Fruit fly (Drosophila melanogaster) whole organism, prepupa: ENCODE results near the gene Afti.
A peak's percentile ranks its signal among the peaks of the same experiment; 100 is the strongest.

Source experiments
- CG34406 ChIP-seq: fragments of 200-800 bp; sonication (Bioruptor generic); optimal IDR thresholded peaks from 3 replicates; lab custom pipeline; 2016; ENCODE audit warnings: missing biosample characterization, missing genetic modification characterization
- CG3919 ChIP-seq: fragments of 200-800 bp; sonication (Bioruptor generic); optimal IDR thresholded peaks from 3 replicates; lab custom pipeline; 2016; ENCODE audit warnings: missing biosample characterization, missing genetic modification characterization
- CG6792 ChIP-seq: fragments of 200-800 bp; sonication (Bioruptor generic); optimal IDR thresholded peaks from 3 replicates; lab custom pipeline; 2016; ENCODE audit warnings: missing biosample characterization, missing genetic modification characterization
- CG6854 ChIP-seq: fragments of 200-800 bp; sonication (Bioruptor generic); optimal IDR thresholded peaks from 2 replicates; lab custom pipeline; 2017; ENCODE audit warnings: missing biosample characterization, mild to moderate bottlenecking, missing genetic modification characterization
- CG8119 ChIP-seq: fragments of 200-800 bp; sonication (Bioruptor generic); IDR thresholded peaks from 3 replicates; pipeline ENCODE4 v1.3.6; 2022; ENCODE audit warnings: missing biosample characterization, missing genetic modification characterization
- Lpt ChIP-seq: fragments of 200-800 bp; sonication (Bioruptor generic); optimal IDR thresholded peaks from 3 replicates; lab custom pipeline; 2016; ENCODE audit warnings: missing biosample characterization, missing genetic modification characterization
- esn ChIP-seq: fragments of 200-800 bp; sonication (Bioruptor generic); optimal IDR thresholded peaks from 2 replicates; lab custom pipeline; 2016; ENCODE audit warnings: missing biosample characterization, mild to moderate bottlenecking, missing genetic modification characterization, moderate library complexity
- fd85E ChIP-seq: fragments of 200-800 bp; sonication (Bioruptor generic); optimal IDR thresholded peaks from 3 replicates; lab custom pipeline; 2016; ENCODE audit warnings: missing biosample characterization, missing genetic modification characterization
- spab ChIP-seq: fragments of 200-800 bp; sonication (Bioruptor generic); optimal IDR thresholded peaks from 2 replicates; lab custom pipeline; 2017; ENCODE audit warnings: missing biosample characterization, mild to moderate bottlenecking, missing genetic modification characterization, missing genetic modification reagents
- ss ChIP-seq, 2 experiments: fragments of 200-800 bp; sonication (Bioruptor generic); optimal IDR thresholded peaks; 2 replicates in 1 of 2; 3 replicates in 1 of 2; lab custom pipeline; 2017 to 2018; ENCODE audit warnings: mild to moderate bottlenecking in 2 of 2, missing biosample characterization in 2 of 2, missing genetic modification characterization in 2 of 2, moderate library complexity in 1 of 2
- topi ChIP-seq: fragments of 200-800 bp; sonication (Bioruptor generic); optimal IDR thresholded peaks from 3 replicates; lab custom pipeline; 2016; ENCODE audit warnings: missing biosample characterization, missing genetic modification characterization
- vri ChIP-seq: fragments of 200-800 bp; sonication (Bioruptor generic); optimal IDR thresholded peaks from 3 replicates; lab custom pipeline; 2016; ENCODE audit warnings: missing biosample characterization, mild to moderate bottlenecking, missing genetic modification characterization

dm6 chr3R:14371133-14371676 lies 44.7 kb upstream of the Afti start:
- no peak for TF ChIP-seq spab (GFP tag; lab: Kevin White, UChicago)
- TF ChIP-seq topi (GFP tag; lab: Kevin White, UChicago), result no peak
- TF ChIP-seq vri (GFP tag; lab: Kevin White, UChicago), result peak; percentile 72
- TF ChIP-seq Lpt (GFP tag; lab: Kevin White, UChicago), result no peak
- no peak for TF ChIP-seq ss (GFP tag; optimal IDR thresholded peaks at IDR 0.05; lab: Kevin White, UChicago)
- no peak for TF ChIP-seq CG34406 (GFP tag; lab: Kevin White, UChicago)
- no peak for TF ChIP-seq fd85E
- TF ChIP-seq esn (GFP tag; lab: Kevin White, UChicago), result no peak
- TF ChIP-seq CG6854 (GFP tag; lab: Kevin White, UChicago), result no peak
- TF ChIP-seq CG6792 (GFP tag; lab: Kevin White, UChicago), result no peak
- no peak for TF ChIP-seq CG8119 (GFP tag; lab: Robert Waterston, UW)
- TF ChIP-seq CG3919 (GFP tag; lab: Kevin White, UChicago), result no peak
